Fruit fly (Drosophila melanogaster) whole organism, prepupa: Measurements from ENCODE around the gene pasi2.

Experiments
- Blimp-1 ChIP-seq: fragments of 200-800 bp; sonication (Bioruptor generic); optimal IDR thresholded peaks from 3 replicates; lab custom pipeline; 2017; ENCODE audit warnings: missing biosample characterization, missing genetic modification characterization, mild to moderate bottlenecking, moderate library complexity, missing genetic modification reagents
- CG10669 ChIP-seq: fragments of 200-800 bp; sonication (Bioruptor generic); optimal IDR thresholded peaks from 3 replicates; lab custom pipeline; 2018; ENCODE audit warnings: missing biosample characterization, mild to moderate bottlenecking, missing genetic modification characterization, moderate library complexity
- CG11294 ChIP-seq: fragments of 200-800 bp; sonication (Bioruptor generic); IDR thresholded peaks from 2 replicates; pipeline ENCODE4 v1.3.6; 2022; ENCODE audit warnings: missing biosample characterization, missing genetic modification characterization
- CG11762 ChIP-seq: fragments of 200-800 bp; sonication (Bioruptor generic); optimal IDR thresholded peaks from 3 replicates; lab custom pipeline; 2016; ENCODE audit warnings: missing biosample characterization, missing genetic modification characterization; ENCODE audit not compliant: insufficient read depth
- CG15336 ChIP-seq: fragments of 200-800 bp; sonication (Bioruptor generic); IDR thresholded peaks from 2 replicates; pipeline ENCODE4 v1.3.6; 2022; ENCODE audit warnings: missing biosample characterization, missing genetic modification characterization
- CG1621 ChIP-seq: fragments of 200-800 bp; sonication (Bioruptor generic); optimal IDR thresholded peaks from 3 replicates; lab custom pipeline; 2018; ENCODE audit warnings: missing biosample characterization, mild to moderate bottlenecking, missing genetic modification characterization
- CG16779 ChIP-seq: fragments of 200-800 bp; sonication (Bioruptor generic); optimal IDR thresholded peaks from 3 replicates; lab custom pipeline; 2017; ENCODE audit warnings: missing biosample characterization, mild to moderate bottlenecking, missing genetic modification characterization
- CG32006 ChIP-seq: fragments of 200-800 bp; sonication (Bioruptor generic); optimal IDR thresholded peaks from 3 replicates; lab custom pipeline; 2017; ENCODE audit warnings: missing biosample characterization, mild to moderate bottlenecking, missing genetic modification characterization
- CG3919 ChIP-seq: fragments of 200-800 bp; sonication (Bioruptor generic); optimal IDR thresholded peaks from 3 replicates; lab custom pipeline; 2016; ENCODE audit warnings: missing biosample characterization, missing genetic modification characterization
- CG6276 ChIP-seq: fragments of 200-800 bp; sonication (Bioruptor generic); optimal IDR thresholded peaks from 2 replicates; lab custom pipeline; 2017; ENCODE audit warnings: missing biosample characterization, mild to moderate bottlenecking, missing genetic modification characterization
- CG6792 ChIP-seq: fragments of 200-800 bp; sonication (Bioruptor generic); optimal IDR thresholded peaks from 3 replicates; lab custom pipeline; 2016; ENCODE audit warnings: missing biosample characterization, missing genetic modification characterization
- CG6808 ChIP-seq: fragments of 200-800 bp; sonication (Bioruptor generic); optimal IDR thresholded peaks from 3 replicates; lab custom pipeline; 2017; ENCODE audit warnings: missing biosample characterization, missing genetic modification characterization, mild to moderate bottlenecking, moderate library complexity, missing genetic modification reagents
- CG6854 ChIP-seq: fragments of 200-800 bp; sonication (Bioruptor generic); optimal IDR thresholded peaks from 2 replicates; lab custom pipeline; 2017; ENCODE audit warnings: missing biosample characterization, mild to moderate bottlenecking, missing genetic modification characterization
- CG7368 ChIP-seq: fragments of 200-800 bp; sonication (Bioruptor generic); optimal IDR thresholded peaks from 3 replicates; lab custom pipeline; 2016; ENCODE audit warnings: missing biosample characterization, missing genetic modification characterization
- CG8119 ChIP-seq: fragments of 200-800 bp; sonication (Bioruptor generic); IDR thresholded peaks from 3 replicates; pipeline ENCODE4 v1.3.6; 2022; ENCODE audit warnings: missing biosample characterization, missing genetic modification characterization
- CG8319 ChIP-seq: fragments of 200-800 bp; sonication (Bioruptor generic); optimal IDR thresholded peaks from 3 replicates; lab custom pipeline; 2016; ENCODE audit warnings: missing biosample characterization, missing genetic modification characterization
- Eip75B ChIP-seq: fragments of 200-800 bp; sonication (Bioruptor generic); optimal IDR thresholded peaks from 3 replicates; lab custom pipeline; 2016; ENCODE audit warnings: missing biosample characterization, missing genetic modification characterization
- Eip78C ChIP-seq: fragments of 200-800 bp; sonication (Bioruptor generic); peaks from one replicate; lab custom pipeline; 2016; ENCODE audit warnings: missing biosample characterization, missing genetic modification characterization
- Eip93F ChIP-seq: fragments of 200-800 bp; sonication (Bioruptor generic); optimal IDR thresholded peaks from 2 replicates; lab custom pipeline; 2016; ENCODE audit warnings: missing biosample characterization, mild to moderate bottlenecking, missing genetic modification characterization
- Ets21C ChIP-seq: fragments of 200-800 bp; sonication (Bioruptor generic); optimal IDR thresholded peaks from 3 replicates; lab custom pipeline; 2016; ENCODE audit warnings: missing biosample characterization, missing genetic modification characterization
- Ets96B ChIP-seq: fragments of 200-800 bp; optimal IDR thresholded peaks from 2 replicates; lab custom pipeline; 2019; ENCODE audit warnings: missing biosample characterization, mild to moderate bottlenecking, missing genetic modification characterization, moderate library complexity
- Gug ChIP-seq: fragments of 200-800 bp; sonication (Bioruptor generic); IDR thresholded peaks from 2 replicates; pipeline ENCODE4 v1.3.6; 2022; ENCODE audit warnings: missing biosample characterization, missing genetic modification characterization
- Hr39 ChIP-seq: fragments of 200-800 bp; sonication (Bioruptor generic); optimal IDR thresholded peaks from 2 replicates; lab custom pipeline; 2016; ENCODE audit warnings: missing biosample characterization, missing genetic modification characterization
- Hr4 ChIP-seq: fragments of 200-800 bp; sonication (Bioruptor generic); optimal IDR thresholded peaks from 3 replicates; lab custom pipeline; 2016; ENCODE audit warnings: missing biosample characterization, missing genetic modification characterization
- Lpt ChIP-seq: fragments of 200-800 bp; sonication (Bioruptor generic); optimal IDR thresholded peaks from 3 replicates; lab custom pipeline; 2016; ENCODE audit warnings: missing biosample characterization, missing genetic modification characterization
- Met ChIP-seq: fragments of 200-800 bp; sonication (Bioruptor generic); optimal IDR thresholded peaks from 3 replicates; lab custom pipeline; 2016; ENCODE audit warnings: missing biosample characterization, missing genetic modification characterization
- OdsH ChIP-seq: fragments of 200-800 bp; sonication (Bioruptor generic); optimal IDR thresholded peaks from 3 replicates; lab custom pipeline; 2016; ENCODE audit warnings: missing biosample characterization, missing genetic modification characterization
- Smox ChIP-seq: fragments of 200-800 bp; sonication (Bioruptor generic); optimal IDR thresholded peaks from 3 replicates; lab custom pipeline; 2016; ENCODE audit warnings: missing biosample characterization, missing genetic modification characterization
- Sox102F ChIP-seq: fragments of 200-800 bp; sonication (Bioruptor generic); optimal IDR thresholded peaks from 2 replicates; lab custom pipeline; 2016; ENCODE audit warnings: missing biosample characterization, mild to moderate bottlenecking, missing genetic modification characterization
- acj6 ChIP-seq: fragments of 200-800 bp; sonication (Bioruptor generic); optimal IDR thresholded peaks from 3 replicates; lab custom pipeline; 2016; ENCODE audit warnings: missing biosample characterization, missing genetic modification characterization
- cyc ChIP-seq: fragments of 200-800 bp; sonication (Bioruptor generic); optimal IDR thresholded peaks from 3 replicates; lab custom pipeline; 2016; ENCODE audit warnings: missing biosample characterization, missing genetic modification characterization
- dsx ChIP-seq: fragments of 200-800 bp; optimal IDR thresholded peaks from 3 replicates; lab custom pipeline; 2019; ENCODE audit warnings: missing biosample characterization, mild to moderate bottlenecking, missing genetic modification characterization, moderate library complexity; ENCODE audit not compliant: poor library complexity, severe bottlenecking
- eg ChIP-seq: fragments of 200-800 bp; sonication (Bioruptor generic); IDR thresholded peaks from 3 replicates; pipeline ENCODE4 v1.3.6; 2022; ENCODE audit warnings: missing biosample characterization, missing genetic modification characterization
- fd59A ChIP-seq: fragments of 200-800 bp; sonication (Bioruptor generic); optimal IDR thresholded peaks from 2 replicates; lab custom pipeline; 2017; ENCODE audit warnings: missing biosample characterization, mild to moderate bottlenecking, missing genetic modification characterization, missing genetic modification reagents
- fd85E ChIP-seq: fragments of 200-800 bp; sonication (Bioruptor generic); optimal IDR thresholded peaks from 3 replicates; lab custom pipeline; 2016; ENCODE audit warnings: missing biosample characterization, missing genetic modification characterization
- net ChIP-seq: fragments of 200-800 bp; sonication (Bioruptor generic); optimal IDR thresholded peaks from 3 replicates; lab custom pipeline; 2016; ENCODE audit warnings: missing biosample characterization, missing genetic modification characterization
- pdm3 ChIP-seq: fragments of 200-800 bp; sonication (Bioruptor generic); optimal IDR thresholded peaks from 3 replicates; lab custom pipeline; 2016; ENCODE audit warnings: missing biosample characterization, missing genetic modification characterization
- salr ChIP-seq, 2 experiments: fragments of 200-800 bp; sonication (Bioruptor generic); optimal IDR thresholded peaks; 3 replicates each; lab custom pipeline; 2016 to 2018; ENCODE audit warnings: missing biosample characterization in 2 of 2, missing genetic modification characterization in 2 of 2, mild to moderate bottlenecking in 1 of 2
- spab ChIP-seq: fragments of 200-800 bp; sonication (Bioruptor generic); optimal IDR thresholded peaks from 2 replicates; lab custom pipeline; 2017; ENCODE audit warnings: missing biosample characterization, mild to moderate bottlenecking, missing genetic modification characterization, missing genetic modification reagents
- ss ChIP-seq, 2 experiments: fragments of 200-800 bp; sonication (Bioruptor generic); optimal IDR thresholded peaks; 2 replicates in 1 of 2; 3 replicates in 1 of 2; lab custom pipeline; 2017 to 2018; ENCODE audit warnings: mild to moderate bottlenecking in 2 of 2, missing biosample characterization in 2 of 2, missing genetic modification characterization in 2 of 2, moderate library complexity in 1 of 2
- svp ChIP-seq: fragments of 200-800 bp; sonication (Bioruptor generic); peaks from one replicate; lab custom pipeline; 2016; ENCODE audit warnings: missing biosample characterization, missing genetic modification characterization
- topi ChIP-seq: fragments of 200-800 bp; sonication (Bioruptor generic); optimal IDR thresholded peaks from 3 replicates; lab custom pipeline; 2016; ENCODE audit warnings: missing biosample characterization, missing genetic modification characterization

pasi2 gene

DNA sequence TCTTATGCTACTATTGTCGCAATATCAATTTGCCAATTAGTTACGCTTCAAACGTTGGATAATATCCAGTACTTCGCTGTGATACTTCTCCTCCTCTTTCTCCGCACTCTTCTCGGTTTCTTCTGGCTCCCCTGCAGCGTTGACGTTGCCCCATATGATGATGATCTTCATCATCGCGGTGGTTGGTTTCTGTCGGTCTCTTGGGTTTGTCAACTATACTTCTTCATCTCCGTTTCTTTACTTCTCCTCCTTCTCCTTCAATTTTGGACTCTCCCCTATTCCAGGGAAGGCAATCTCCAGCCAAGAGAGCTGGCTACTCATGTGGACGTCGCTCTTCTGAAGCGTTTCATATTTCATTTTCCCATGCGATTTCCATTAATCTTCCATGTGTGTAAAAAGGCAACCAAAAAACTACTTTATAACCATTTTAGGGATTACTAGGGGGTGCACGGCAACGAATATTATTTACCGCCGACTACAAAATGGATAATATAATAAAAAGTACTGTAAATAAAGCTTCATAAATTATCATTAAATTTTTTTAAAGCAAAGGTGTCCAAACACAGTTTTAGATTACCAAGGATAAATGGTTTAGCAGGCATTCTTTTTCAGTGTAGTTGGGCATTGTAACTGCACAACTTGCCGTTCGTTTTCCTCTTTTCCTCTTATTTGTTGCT lies 12.9 kb downstream of the pasi2 start (continued):
- peak; percentile 68 for TF ChIP-seq Ets21C (GFP tag; lab: Kevin White, UChicago)
- TF ChIP-seq acj6 (GFP tag; lab: Kevin White, UChicago), result peak; percentile 92
- peak; percentile 88 for TF ChIP-seq Met (GFP tag; lab: Kevin White, UChicago)
- peak; percentile 90 for TF ChIP-seq CG15336 (GFP tag; lab: Robert Waterston, UW)
- TF ChIP-seq salr (GFP tag; optimal IDR thresholded peaks at IDR 0.05; lab: Kevin White, UChicago), result peak; percentile 85
- TF ChIP-seq CG3919 (GFP tag; lab: Kevin White, UChicago), result peak; percentile 92
- TF ChIP-seq CG1621 (tag; lab: Kevin White, UChicago), result peak; percentile 89
- TF ChIP-seq Ets96B, result peak; percentile 94
- peak; percentile 92 for TF ChIP-seq Hr4 (GFP tag; lab: Kevin White, UChicago)
- peak; percentile 42; the same call in 1 of the 2 replicates for TF ChIP-seq CG11294 (GFP tag; lab: Robert Waterston, UW)
- peak; percentile 87 for TF ChIP-seq eg (GFP tag; lab: Robert Waterston, UW)
- TF ChIP-seq Blimp-1, result no peak
- peak; percentile 84 for TF ChIP-seq CG6276 (GFP tag; lab: Kevin White, UChicago)
- TF ChIP-seq Smox (GFP tag; lab: Kevin White, UChicago), result peak; percentile 80
- peak; percentile 85 for TF ChIP-seq topi (GFP tag; lab: Kevin White, UChicago)
- peak; percentile 93 for TF ChIP-seq CG32006
- TF ChIP-seq, all 60 proteins: peak for 56

- TF ChIP-seq Eip93F, result peak; percentile 54
- peak; percentile 47 for TF ChIP-seq svp
- TF ChIP-seq CG8119 (GFP tag; lab: Robert Waterston, UW), result 0 out of 3 replicates have a peak, but pooled peaks have one; percentile 11
- no peak for TF ChIP-seq CG3919 (GFP tag; lab: Kevin White, UChicago)
- peak; percentile 88 for TF ChIP-seq Blimp-1
- no peak for TF ChIP-seq net (GFP tag; lab: Kevin White, UChicago)
- TF ChIP-seq Eip78C (GFP tag; lab: Kevin White, UChicago), result no peak
- peak in 1 of 2 experiments; percentile 24 for TF ChIP-seq ss (GFP tag; optimal IDR thresholded peaks at IDR 0.05; lab: Kevin White, UChicago)
- no peak; the same call in 1 of the 2 replicates for TF ChIP-seq CG15336 (GFP tag; lab: Robert Waterston, UW)
- no peak for TF ChIP-seq Ets21C (GFP tag; lab: Kevin White, UChicago)
- peak; percentile 11 for TF ChIP-seq dsx (GFP tag; lab: Kevin White, UChicago)
- TF ChIP-seq Gug (GFP tag; lab: Robert Waterston, UW), result no peak
- TF ChIP-seq fd85E, result no peak
- no peak for TF ChIP-seq CG11762 (GFP tag; lab: Kevin White, UChicago)
Observed at dm6 chr3R:9348379-9348721, 13.4 kb downstream of the pasi2 start.

DNA sequence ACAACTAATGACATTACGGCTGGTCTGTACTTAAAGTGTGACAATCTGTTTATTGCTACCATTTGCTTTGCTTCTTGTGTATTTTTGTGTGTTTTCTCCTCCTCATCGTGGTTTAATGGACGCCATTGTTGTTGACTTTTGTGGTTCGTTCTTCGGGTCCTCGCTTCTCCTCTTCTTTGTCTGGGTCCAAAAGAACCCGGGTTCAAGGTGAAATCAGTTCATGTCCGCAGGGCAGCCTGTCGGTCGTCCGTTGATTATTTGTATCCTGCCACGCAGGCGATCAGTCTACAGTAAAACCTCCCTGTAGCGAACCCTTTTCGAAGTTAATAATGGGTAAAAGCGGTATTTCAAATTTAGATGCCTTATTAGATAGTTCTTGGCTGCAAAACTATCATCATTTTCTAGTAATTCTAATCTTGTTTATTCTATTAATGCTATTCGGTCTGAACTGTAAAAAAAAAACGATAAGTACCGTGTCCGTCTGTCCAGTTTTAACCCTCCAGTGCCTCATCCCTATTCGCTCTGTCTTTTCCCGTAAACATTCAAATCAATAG lies 14.4 kb downstream of the pasi2 start:
- peak; percentile 33 for TF ChIP-seq Hr39 (GFP tag; lab: Kevin White, UChicago)
- no peak for TF ChIP-seq ss (GFP tag; optimal IDR thresholded peaks at IDR 0.05; lab: Kevin White, UChicago)
- TF ChIP-seq topi (GFP tag; lab: Kevin White, UChicago), result peak; percentile 18
- no peak for TF ChIP-seq Lpt (GFP tag; lab: Kevin White, UChicago)
- TF ChIP-seq Smox (GFP tag; lab: Kevin White, UChicago), result no peak
- TF ChIP-seq CG15336 (GFP tag; lab: Robert Waterston, UW), result no peak
- TF ChIP-seq pdm3 (GFP tag; lab: Kevin White, UChicago), result no peak
- TF ChIP-seq OdsH (GFP tag; lab: Kevin White, UChicago), result no peak
- TF ChIP-seq CG16779, result no peak
- no peak for TF ChIP-seq CG32006
- TF ChIP-seq CG6854, result no peak
- TF ChIP-seq acj6 (GFP tag; lab: Kevin White, UChicago), result no peak
- no peak for TF ChIP-seq CG8119 (GFP tag; lab: Robert Waterston, UW)
- TF ChIP-seq Eip78C (GFP tag; lab: Kevin White, UChicago), result peak; percentile 69
- TF ChIP-seq CG8319, result no peak
- TF ChIP-seq Hr4 (GFP tag; lab: Kevin White, UChicago), result no peak
- TF ChIP-seq fd85E, result no peak
- TF ChIP-seq Ets21C (GFP tag; lab: Kevin White, UChicago), result no peak
- peak; percentile 10 for TF ChIP-seq spab
- TF ChIP-seq Blimp-1, result no peak
- no peak for TF ChIP-seq Sox102F
- peak; percentile 25 for TF ChIP-seq cyc
- no peak for TF ChIP-seq dsx (GFP tag; lab: Kevin White, UChicago)
- TF ChIP-seq CG6808 (GFP tag; lab: Kevin White, UChicago), result peak; percentile 40
- no peak for TF ChIP-seq salr (GFP tag; optimal IDR thresholded peaks at IDR 0.05; lab: Kevin White, UChicago)
- peak; percentile 14 for TF ChIP-seq CG10669
- TF ChIP-seq eg (GFP tag; lab: Robert Waterston, UW), result no peak
- peak; percentile 7 for TF ChIP-seq Ets96B
- TF ChIP-seq Eip75B (GFP tag; lab: Kevin White, UChicago), result peak; percentile 8
- TF ChIP-seq CG6792 (GFP tag; lab: Kevin White, UChicago), result peak; percentile 20
- TF ChIP-seq fd59A (GFP tag; lab: Kevin White, UChicago), result no peak
- no peak for TF ChIP-seq net (GFP tag; lab: Kevin White, UChicago)
- TF ChIP-seq CG7368 (GFP tag; lab: Kevin White, UChicago), result no peak
